Fruit fly (Drosophila melanogaster): ENCODE measurements around the gene CG11069.
A peak's percentile ranks its signal among the peaks of the same experiment; 100 is the strongest.

CG11069 gene

dm6 chr3R:24850420-24850819 is 44.1 kb upstream of the CG11069 start, which contains the start of gene CG7006 (continued):
- TF ChIP-seq CG2875 (GFP tag; optimal IDR thresholded peaks at IDR 0.05) (no peak), ewg (GFP tag; optimal IDR thresholded peaks at IDR 0.05) (peak; percentile 15), CG31388 (GFP tag; optimal IDR thresholded peaks at IDR 0.05) (peak; percentile 1), dmrt99B (tag; optimal IDR thresholded peaks at IDR 0.05) (no peak), Aef1 (GFP tag; IDR thresholded peaks at IDR 0.05) (peak; percentile 36; the same call in 1 of the 3 replicates), grau (tag; optimal IDR thresholded peaks at IDR 0.05) (no peak), CG2712 (tag; optimal IDR thresholded peaks at IDR 0.05) (no peak), MBD-R2 (GFP tag; IDR thresholded peaks at IDR 0.05) (peak; percentile 81), CG4854 (GFP tag; optimal IDR thresholded peaks at IDR 0.05) (peak; percentile 65), rib (GFP tag; IDR thresholded peaks at IDR 0.05) (0 out of 2 replicates have a peak, but pooled peaks have one; percentile 33), CG6175 (GFP tag; IDR thresholded peaks at IDR 0.05) (peak; percentile 44; the same call in 1 of the 3 replicates), Atf3 (GFP tag; optimal IDR thresholded peaks at IDR 0.05) (peak; percentile 48), Mad (GFP tag; optimal IDR thresholded peaks at IDR 0.05) (peak; percentile 50), ara (GFP tag; IDR thresholded peaks at IDR 0.05) (peak; percentile 39; the same call in 1 of the 2 replicates), sqz (GFP tag; optimal IDR thresholded peaks at IDR 0.05) (no peak), corto (GFP tag; optimal IDR thresholded peaks at IDR 0.05) (no peak), trh (GFP tag; optimal IDR thresholded peaks at IDR 0.05) (peak; percentile 55), esg (GFP tag; conservative IDR thresholded peaks at IDR 0.05) (no peak), Bdp1 (GFP tag; optimal IDR thresholded peaks at IDR 0.05) (peak; percentile 61), pum (GFP tag; optimal IDR thresholded peaks at IDR 0.05) (peak; percentile 58), unc-4 (GFP tag; IDR thresholded peaks at IDR 0.05; ENCODE audit: partially characterized antibody) (peak; percentile 73), Dfd (GFP tag; optimal IDR thresholded peaks at IDR 0.05) (no peak), disco-r (GFP tag; optimal IDR thresholded peaks at IDR 0.05) (peak; percentile 34), Rx (GFP tag; IDR thresholded peaks at IDR 0.05) (peak; percentile 32; the same call in 1 of the 2 replicates), Doc2 (GFP tag; IDR thresholded peaks at IDR 0.05) (no peak), CG10959 (GFP tag; IDR thresholded peaks at IDR 0.05) (no peak; the same call in 1 of the 2 replicates), cad (GFP tag; optimal IDR thresholded peaks at IDR 0.05) (no peak), chm (GFP tag; IDR thresholded peaks at IDR 0.05) (peak; percentile 54; the same call in 1 of the 2 replicates), CG7963 (GFP tag; IDR thresholded peaks at IDR 0.05; ENCODE audit: partially characterized antibody) (peak; percentile 28; the same call in 2 of the 3 replicates), sima (GFP tag; optimal IDR thresholded peaks at IDR 0.05) (no peak), CG15601 (tag; optimal IDR thresholded peaks at IDR 0.05) (no peak), CG34376 (GFP tag; optimal IDR thresholded peaks at IDR 0.05) (peak; percentile 33), Bgb (GFP tag; IDR thresholded peaks at IDR 0.05; ENCODE audit: partially characterized antibody) (peak; percentile 89), insv (GFP tag; optimal IDR thresholded peaks at IDR 0.05) (peak in 1 of 2 experiments; percentile 13), Hr51 (GFP tag; optimal IDR thresholded peaks at IDR 0.05) (peak in 1 of 2 experiments; percentile 73), p53 (GFP tag; optimal IDR thresholded peaks at IDR 0.05) (peak; percentile 15), amos (GFP tag; IDR thresholded peaks at IDR 0.05; ENCODE audit: partially characterized antibody) (peak; percentile 85), aop (GFP tag; IDR thresholded peaks at IDR 0.05) (0 out of 2 replicates have a peak, but pooled peaks have one; percentile 28), CG8944 (GFP tag; optimal IDR thresholded peaks at IDR 0.05) (peak; percentile 82), stc (GFP tag; IDR thresholded peaks at IDR 0.05) (no peak), CG10267 (tag; optimal IDR thresholded peaks at IDR 0.05) (peak; percentile 100), CG42726 (GFP tag; IDR thresholded peaks at IDR 0.05; ENCODE audit: partially characterized antibody) (peak; percentile 61), CG4730 (GFP tag; IDR thresholded peaks at IDR 0.05) (0 out of 2 replicates have a peak, but pooled peaks have one; percentile 33), gsb-n (tag; optimal IDR thresholded peaks at IDR 0.05) (no peak), pb (GFP tag; optimal IDR thresholded peaks at IDR 0.05) (peak; percentile 44), Six4 (GFP tag; optimal IDR thresholded peaks at IDR 0.05) (peak; percentile 35), eyg (GFP tag; optimal IDR thresholded peaks at IDR 0.05) (peak; percentile 50), CG12104 (GFP tag; optimal IDR thresholded peaks at IDR 0.05) (no peak), schlank (tag; optimal IDR thresholded peaks at IDR 0.05) (peak; percentile 37), CG16779 (GFP tag; IDR thresholded peaks at IDR 0.05) (peak; percentile 85), vfl (GFP tag; optimal IDR thresholded peaks at IDR 0.05) (peak; percentile 87)
